Fruit fly (Drosophila melanogaster) whole organism, embryonic: ENCODE data around the gene Rhp.

ENCODE experiments used
- Blimp-1 ChIP-seq: fragments of 200-800 bp; sonication (Bioruptor generic); optimal IDR thresholded peaks from 3 replicates; lab custom pipeline; 2018; ENCODE audit warnings: missing biosample characterization, missing genetic modification characterization, mild to moderate bottlenecking, moderate library complexity, missing genetic modification reagents
- CG10543 ChIP-seq: fragments of 200-800 bp; sonication (Bioruptor generic); optimal IDR thresholded peaks from 3 replicates; lab custom pipeline; 2017; ENCODE audit warnings: missing biosample characterization, mild to moderate bottlenecking, missing genetic modification characterization, moderate library complexity
- CG11398 ChIP-seq: fragments of 200-800 bp; sonication (Bioruptor generic); optimal IDR thresholded peaks from 2 replicates; lab custom pipeline; 2016; ENCODE audit warnings: missing biosample characterization, missing genetic modification characterization
- CG12071 ChIP-seq: fragments of 200-800 bp; sonication (Bioruptor generic); optimal IDR thresholded peaks from 3 replicates; lab custom pipeline; 2018; ENCODE audit warnings: missing biosample characterization, mild to moderate bottlenecking, missing genetic modification characterization
- CG12391 ChIP-seq: fragments of 200-800 bp; sonication (Bioruptor generic); optimal IDR thresholded peaks from 3 replicates; lab custom pipeline; 2018; ENCODE audit warnings: missing biosample characterization, mild to moderate bottlenecking, missing genetic modification characterization, moderate library complexity
- CG13296 ChIP-seq: fragments of 200-800 bp; sonication (Bioruptor generic); optimal IDR thresholded peaks from 3 replicates; lab custom pipeline; 2018; ENCODE audit warnings: missing biosample characterization, mild to moderate bottlenecking, missing genetic modification characterization
- CG14860 ChIP-seq: fragments of 200-800 bp; sonication (Bioruptor generic); IDR thresholded peaks from 3 replicates; pipeline ENCODE4 v1.3.6; 2022; ENCODE audit warnings: missing biosample characterization, missing genetic modification characterization; ENCODE audit not compliant: partially characterized antibody
- CG15011 ChIP-seq: fragments of 200-800 bp; sonication (Bioruptor generic); optimal IDR thresholded peaks from 3 replicates; lab custom pipeline; 2018; ENCODE audit warnings: missing biosample characterization, mild to moderate bottlenecking, missing genetic modification characterization
- CG1602 ChIP-seq: fragments of 200-800 bp; sonication (Bioruptor generic); optimal IDR thresholded peaks from 3 replicates; lab custom pipeline; 2016; ENCODE audit warnings: missing biosample characterization, missing genetic modification characterization
- CG17612 ChIP-seq: fragments of 200-800 bp; sonication (Bioruptor generic); IDR thresholded peaks from 2 replicates; pipeline ENCODE4 v1.3.6; 2022; ENCODE audit warnings: missing biosample characterization, missing genetic modification characterization
- CG17802 ChIP-seq: fragments of 200-800 bp; sonication (Bioruptor generic); optimal IDR thresholded peaks from 2 replicates; lab custom pipeline; 2018; ENCODE audit warnings: missing biosample characterization, mild to moderate bottlenecking, missing genetic modification characterization, moderate library complexity
- CG17829 ChIP-seq: fragments of 200-800 bp; optimal IDR thresholded peaks from 2 replicates; lab custom pipeline; 2019; ENCODE audit warnings: missing biosample characterization, mild to moderate bottlenecking, missing genetic modification characterization, moderate library complexity
- CG30403 ChIP-seq: fragments of 200-800 bp; sonication (Bioruptor generic); optimal IDR thresholded peaks from 3 replicates; lab custom pipeline; 2016; ENCODE audit warnings: missing biosample characterization, missing genetic modification characterization
- CG31441 ChIP-seq: fragments of 200-800 bp; sonication (Bioruptor generic); IDR thresholded peaks from 2 replicates; pipeline ENCODE4 v1.3.6; 2022; ENCODE audit warnings: missing biosample characterization, missing genetic modification characterization
- CG34376 ChIP-seq: fragments of 200-800 bp; sonication (Bioruptor generic); optimal IDR thresholded peaks from 2 replicates; lab custom pipeline; 2018; ENCODE audit warnings: missing biosample characterization, mild to moderate bottlenecking, missing genetic modification characterization
- CG34422 ChIP-seq: fragments of 200-800 bp; sonication (Bioruptor generic); IDR thresholded peaks from 3 replicates; pipeline ENCODE4 v1.3.6; 2022; ENCODE audit warnings: missing biosample characterization, missing genetic modification characterization
- CG4820 ChIP-seq: fragments of 200-800 bp; sonication (Bioruptor generic); optimal IDR thresholded peaks from 3 replicates; lab custom pipeline; 2016; ENCODE audit warnings: missing biosample characterization, missing genetic modification characterization
- CG7357 ChIP-seq: fragments of 200-800 bp; sonication (Bioruptor generic); IDR thresholded peaks from 3 replicates; pipeline ENCODE4 v1.3.6; 2022; ENCODE audit warnings: missing biosample characterization, missing genetic modification characterization
- D19B ChIP-seq: fragments of 200-800 bp; sonication (Bioruptor generic); optimal IDR thresholded peaks from 2 replicates; lab custom pipeline; 2017; ENCODE audit warnings: missing biosample characterization, mild to moderate bottlenecking, missing genetic modification characterization
- HmgZ ChIP-seq: fragments of 200-800 bp; sonication (Bioruptor generic); optimal IDR thresholded peaks from 2 replicates; lab custom pipeline; 2018; ENCODE audit warnings: missing biosample characterization, mild to moderate bottlenecking, missing genetic modification characterization
- Hsf ChIP-seq: fragments of 200-800 bp; sonication (Bioruptor generic); optimal IDR thresholded peaks from 3 replicates; lab custom pipeline; 2016; ENCODE audit warnings: missing biosample characterization, missing genetic modification characterization
- Max ChIP-seq: fragments of 200-800 bp; sonication (Bioruptor generic); optimal IDR thresholded peaks from 2 replicates; lab custom pipeline; 2016; ENCODE audit warnings: missing biosample characterization, mild to moderate bottlenecking, missing genetic modification characterization
- Med ChIP-seq: fragments of 200-800 bp; sonication (Bioruptor generic); peaks from one replicate; lab custom pipeline; 2016; ENCODE audit warnings: missing biosample characterization, missing genetic modification characterization, mild to moderate bottlenecking, inconsistent platforms, moderate library complexity
- PHDP ChIP-seq: fragments of 200-800 bp; sonication (Bioruptor generic); optimal IDR thresholded peaks from 3 replicates; lab custom pipeline; 2018; ENCODE audit warnings: missing biosample characterization, mild to moderate bottlenecking, missing genetic modification characterization, moderate library complexity
- Poxn ChIP-seq: fragments of 200-800 bp; sonication (Bioruptor generic); IDR thresholded peaks from 2 replicates; pipeline ENCODE4 v1.3.6; 2022; ENCODE audit warnings: missing biosample characterization, missing genetic modification characterization
- Rfx ChIP-seq: fragments of 200-800 bp; sonication (Bioruptor generic); IDR thresholded peaks from 2 replicates; pipeline ENCODE4 v1.3.6; 2022; ENCODE audit warnings: missing biosample characterization, missing genetic modification characterization
- Sin3A ChIP-seq: fragments of >200 bp; optimal IDR thresholded peaks from 2 replicates; lab custom pipeline; 2018
- Sry-δ ChIP-seq: fragments of 200-800 bp; sonication (Bioruptor generic); optimal IDR thresholded peaks from 2 replicates; lab custom pipeline; 2016; ENCODE audit warnings: missing biosample characterization, missing genetic modification characterization
- YL-1 ChIP-seq: fragments of 200-800 bp; sonication (Bioruptor generic); optimal IDR thresholded peaks from 3 replicates; lab custom pipeline; 2017; ENCODE audit warnings: missing biosample characterization, mild to moderate bottlenecking, missing genetic modification characterization
- amos ChIP-seq: fragments of 200-800 bp; sonication (Bioruptor generic); IDR thresholded peaks from 2 replicates; pipeline ENCODE4 v1.3.6; 2022; ENCODE audit warnings: missing biosample characterization, missing genetic modification characterization; ENCODE audit not compliant: partially characterized antibody
- ara ChIP-seq: fragments of 200-800 bp; sonication (Bioruptor generic); IDR thresholded peaks from 2 replicates; pipeline ENCODE4 v1.3.6; 2022; ENCODE audit warnings: missing biosample characterization, missing genetic modification characterization
- btn ChIP-seq: fragments of 200-800 bp; sonication (Bioruptor generic); optimal IDR thresholded peaks from 2 replicates; lab custom pipeline; 2016; ENCODE audit warnings: missing biosample characterization, missing genetic modification characterization
- croc ChIP-seq: fragments of 200-800 bp; sonication (Bioruptor generic); conservative IDR thresholded peaks from 3 replicates; pipeline ENCODE4 v1.3.6; 2022; ENCODE audit warnings: missing biosample characterization, missing genetic modification characterization
- crol ChIP-seq: fragments of 200-800 bp; sonication (Bioruptor generic); IDR thresholded peaks from 2 replicates; pipeline ENCODE4 v1.3.6; 2022; ENCODE audit warnings: missing biosample characterization, missing genetic modification characterization
- exex ChIP-seq: fragments of 200-800 bp; sonication (Bioruptor generic); optimal IDR thresholded peaks from 4 replicates; lab custom pipeline; 2018; ENCODE audit warnings: missing biosample characterization, mild to moderate bottlenecking, missing genetic modification characterization, moderate library complexity
- ftz-f1 ChIP-seq: fragments of 200-800 bp; sonication (Bioruptor generic); optimal IDR thresholded peaks from 2 replicates; lab custom pipeline; 2016; ENCODE audit warnings: missing biosample characterization, missing genetic modification characterization
- gem ChIP-seq: fragments of 200-800 bp; sonication (Bioruptor generic); optimal IDR thresholded peaks from 2 replicates; lab custom pipeline; 2019; ENCODE audit warnings: missing biosample characterization, mild to moderate bottlenecking, missing genetic modification characterization, moderate library complexity
- h ChIP-seq: fragments of >200 bp; optimal IDR thresholded peaks from 2 replicates; lab custom pipeline; 2017
- hbn ChIP-seq: fragments of 200-800 bp; sonication (Bioruptor generic); IDR thresholded peaks from 2 replicates; pipeline ENCODE4 v1.3.6; 2022; ENCODE audit warnings: missing biosample characterization, missing genetic modification characterization; ENCODE audit not compliant: partially characterized antibody
- hkb ChIP-seq, 2 experiments: fragments of 200-800 bp in 1 of 2; fragments of >200 bp in 1 of 2; sonication (Bioruptor generic) in 1 of 2; IDR thresholded peaks in 1 of 2; optimal IDR thresholded peaks in 1 of 2; 2 replicates each; pipeline versions ENCODE4 v1.3.6 to Lab custom; 2017 to 2022; ENCODE audit warnings: missing biosample characterization in 1 of 2, missing genetic modification characterization in 1 of 2
- ind ChIP-seq: fragments of 200-800 bp; sonication (Bioruptor generic); optimal IDR thresholded peaks from 3 replicates; lab custom pipeline; 2016; ENCODE audit warnings: missing biosample characterization, missing genetic modification characterization
- lmd ChIP-seq: fragments of 200-800 bp; sonication (Bioruptor generic); IDR thresholded peaks from 2 replicates; pipeline ENCODE4 v1.3.6; 2022; ENCODE audit warnings: missing biosample characterization, missing genetic modification characterization
- mld ChIP-seq: fragments of 200-800 bp; sonication (Bioruptor generic); IDR thresholded peaks from 3 replicates; pipeline ENCODE4 v1.3.6; 2022; ENCODE audit warnings: missing biosample characterization, missing genetic modification characterization; ENCODE audit not compliant: partially characterized antibody
- nmo ChIP-seq: fragments of 200-800 bp; sonication (Bioruptor generic); optimal IDR thresholded peaks from 2 replicates; lab custom pipeline; 2018; ENCODE audit warnings: missing biosample characterization, mild to moderate bottlenecking, missing genetic modification characterization, moderate library complexity
- rib ChIP-seq: fragments of 200-800 bp; sonication (Bioruptor generic); IDR thresholded peaks from 2 replicates; pipeline ENCODE4 v1.3.6; 2022; ENCODE audit warnings: missing biosample characterization, missing genetic modification characterization
- sna ChIP-seq: fragments of 200-800 bp; sonication (Bioruptor generic); IDR thresholded peaks from 2 replicates; pipeline ENCODE4 v1.3.6; 2022; ENCODE audit warnings: missing biosample characterization, missing genetic modification characterization; ENCODE audit not compliant: partially characterized antibody
- tna ChIP-seq: fragments of 200-800 bp; sonication (Bioruptor generic); IDR thresholded peaks from 2 replicates; pipeline ENCODE4 v1.3.6; 2022; ENCODE audit warnings: missing biosample characterization, missing genetic modification characterization; ENCODE audit not compliant: partially characterized antibody
- unc-4 ChIP-seq: fragments of 200-800 bp; sonication (Bioruptor generic); IDR thresholded peaks from 2 replicates; pipeline ENCODE4 v1.3.6; 2022; ENCODE audit warnings: missing biosample characterization, missing genetic modification characterization; ENCODE audit not compliant: partially characterized antibody
- zfh1 ChIP-seq: fragments of 200-800 bp; sonication (Bioruptor generic); IDR thresholded peaks from 3 replicates; pipeline ENCODE4 v1.3.6; 2022; ENCODE audit warnings: missing biosample characterization, missing genetic modification characterization

Rhp gene

DNA sequence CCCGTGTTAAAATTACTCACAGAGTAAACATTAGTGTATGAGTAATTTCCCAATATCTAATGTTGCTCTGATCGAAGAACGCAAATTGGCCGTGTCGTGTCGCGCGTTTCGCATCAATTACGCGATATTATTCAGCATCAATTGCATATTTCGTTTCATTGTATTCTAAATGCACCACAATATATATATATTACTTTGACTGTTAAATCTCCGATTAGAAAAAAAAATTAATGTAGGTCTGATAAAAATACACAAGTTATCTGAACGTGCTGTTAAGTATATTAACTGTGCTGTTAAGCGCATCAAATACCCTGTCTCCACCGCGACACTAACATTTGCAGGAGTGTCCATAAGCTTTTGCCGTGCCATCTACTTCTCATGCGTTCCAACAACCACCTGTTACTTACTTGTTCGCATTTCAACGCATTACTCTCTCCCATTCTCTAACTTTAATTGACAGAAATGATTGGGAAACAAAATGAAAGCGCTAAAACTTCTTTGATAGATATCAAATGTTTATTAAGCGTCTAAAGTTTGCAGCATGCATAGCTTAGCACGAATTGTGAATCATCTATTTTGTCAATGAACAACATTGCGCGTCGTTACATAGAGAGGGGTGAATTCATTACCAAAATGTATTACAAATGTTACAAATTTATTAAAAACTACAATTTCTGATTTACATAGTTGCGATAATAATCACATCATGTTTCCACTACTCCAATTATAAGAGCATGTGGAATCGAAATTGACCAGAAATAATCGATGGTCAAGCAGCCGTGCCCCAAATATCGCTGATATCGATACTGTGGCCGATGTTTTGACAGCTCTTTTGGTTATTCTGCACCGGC, 28.0 kb upstream of the Rhp start, which contains the start of the genes Graf and mRpL3 (continued):
- TF ChIP-seq mld (GFP tag; lab: Robert Waterston, UW) (peak; percentile 92), CG14860 (GFP tag; lab: Robert Waterston, UW) (peak; percentile 90), CG10543 (GFP tag; lab: Kevin White, UChicago) (no peak), CG13296 (GFP tag; lab: Kevin White, UChicago) (no peak), ftz-f1 (GFP tag; lab: Kevin White, UChicago) (no peak), CG30403 (GFP tag; lab: Kevin White, UChicago) (no peak), hkb (optimal IDR thresholded peaks at IDR 0.05; lab: Kevin White, UChicago) (no peak), hkb (GFP tag; IDR thresholded peaks at IDR 0.05; lab: Robert Waterston, UW) (no peak), Blimp-1 (GFP tag; lab: Kevin White, UChicago) (no peak), CG1602 (GFP tag; lab: Kevin White, UChicago) (no peak), CG31441 (GFP tag; lab: Robert Waterston, UW) (no peak), Hsf (peak; percentile 20), CG17802 (tag; lab: Kevin White, UChicago) (peak; percentile 74), Poxn (no peak), YL-1 (GFP tag; lab: Kevin White, UChicago) (no peak), zfh1 (no peak), PHDP (no peak), crol (GFP tag; lab: Robert Waterston, UW) (no peak), HmgZ (tag; lab: Kevin White, UChicago) (no peak), CG17612 (GFP tag; lab: Robert Waterston, UW) (no peak), CG7357 (GFP tag; lab: Robert Waterston, UW) (peak; percentile 85), amos (peak; percentile 95), Sin3A (lab: Kevin White, UChicago) (peak; percentile 48), CG12391 (no peak), CG34422 (no peak), lmd (no peak), sna (peak; percentile 83), CG4820 (GFP tag; lab: Kevin White, UChicago) (no peak), hbn (GFP tag; lab: Robert Waterston, UW) (peak; percentile 77), ara (GFP tag; lab: Robert Waterston, UW) (no peak), CG12071 (GFP tag; lab: Kevin White, UChicago) (no peak), CG17829 (no peak), CG15011 (GFP tag; lab: Kevin White, UChicago) (no peak), Max (GFP tag; lab: Kevin White, UChicago) (no peak), croc (GFP tag; lab: Robert Waterston, UW) (no peak), unc-4 (peak; percentile 80), Rfx (0 out of 2 replicates have a peak, but pooled peaks have one; percentile 27), Sry-δ (GFP tag; lab: Kevin White, UChicago) (peak; percentile 68), nmo (peak; percentile 17), rib (no peak), D19B (GFP tag; lab: Kevin White, UChicago) (no peak), ind (GFP tag; lab: Kevin White, UChicago) (no peak), CG34376 (GFP tag; lab: Kevin White, UChicago) (no peak), CG11398 (no peak), Med (GFP tag; lab: Kevin White, UChicago) (peak; percentile 48), gem (tag; lab: Kevin White, UChicago) (no peak), btn (GFP tag; lab: Kevin White, UChicago) (no peak), tna (GFP tag; lab: Robert Waterston, UW) (peak; percentile 93), h (no peak), exex (tag; lab: Kevin White, UChicago) (peak; percentile 8)
